Fruit fly (Drosophila melanogaster): Measurements from ENCODE around the gene CG2258.

The CG2258 gene

DNA sequence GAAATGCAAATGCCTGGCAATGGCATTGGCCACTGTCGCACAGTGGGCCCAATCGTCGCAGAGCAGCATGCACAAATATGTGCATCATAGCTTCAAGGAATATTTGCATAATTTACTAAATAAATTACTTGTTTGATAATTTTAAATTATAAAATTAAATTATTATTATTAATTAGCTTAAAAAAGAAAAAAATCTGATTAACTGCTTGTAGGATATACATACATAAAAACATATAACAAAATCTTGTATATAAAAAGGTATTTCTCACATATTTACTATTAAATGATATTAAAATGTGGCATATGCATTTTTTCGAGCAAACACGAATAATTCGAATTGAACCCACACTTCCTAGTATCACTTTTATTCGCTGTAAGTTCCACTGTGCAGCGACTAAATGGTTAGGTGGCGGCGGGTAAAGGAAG, 23.3 kb upstream of the CG2258 start (continued):
- TF ChIP-seq Dip2 (GFP tag; IDR thresholded peaks at IDR 0.05) (no peak), Kr (GFP tag; optimal IDR thresholded peaks at IDR 0.05) (no peak), CG11560 (tag; IDR thresholded peaks at IDR 0.05) (no peak), CG32772 (GFP tag; IDR thresholded peaks at IDR 0.05) (0 out of 2 replicates have a peak, but pooled peaks have one; percentile 32), Ptx1 (GFP tag; IDR thresholded peaks at IDR 0.05) (peak; percentile 72), CG12659 (GFP tag; optimal IDR thresholded peaks at IDR 0.05) (peak; percentile 28), Side (GFP tag; optimal IDR thresholded peaks at IDR 0.05) (no peak), Dref (GFP tag; IDR thresholded peaks at IDR 0.05) (no peak), Max (GFP tag; optimal IDR thresholded peaks at IDR 0.05) (peak; percentile 8), pita (GFP tag; optimal IDR thresholded peaks at IDR 0.05) (no peak), fd96Cb (tag; optimal IDR thresholded peaks at IDR 0.05) (peak; percentile 53), ato (GFP tag; IDR thresholded peaks at IDR 0.05; ENCODE audit: partially characterized antibody) (no peak), CG42726 (GFP tag; IDR thresholded peaks at IDR 0.05; ENCODE audit: partially characterized antibody) (no peak), D (optimal IDR thresholded peaks at IDR 0.05) (no peak), D (GFP tag; optimal IDR thresholded peaks at IDR 0.05) (peak; percentile 49), CG31365 (tag; optimal IDR thresholded peaks at IDR 0.05) (no peak), ewg (GFP tag; optimal IDR thresholded peaks at IDR 0.05) (peak; percentile 39), CrebB (tag; optimal IDR thresholded peaks at IDR 0.05) (no peak), CG18476 (GFP tag; optimal IDR thresholded peaks at IDR 0.05) (no peak), NfI (GFP tag; optimal IDR thresholded peaks at IDR 0.05) (peak; percentile 8), CG2129 (GFP tag; IDR thresholded peaks at IDR 0.05; ENCODE audit: partially characterized antibody) (no peak), Eip74EF (GFP tag; optimal IDR thresholded peaks at IDR 0.05) (peak in 1 of 2 experiments; percentile 69), CG11696 (GFP tag; IDR thresholded peaks at IDR 0.05) (no peak), bowl (GFP tag; IDR thresholded peaks at IDR 0.05) (no peak), tio (GFP tag; optimal IDR thresholded peaks at IDR 0.05) (no peak), luna (GFP tag; optimal IDR thresholded peaks at IDR 0.05) (no peak), CG6272 (GFP tag; IDR thresholded peaks at IDR 0.05) (0 out of 2 replicates have a peak, but pooled peaks have one; percentile 10), Trl (optimal IDR thresholded peaks at IDR 0.05) (no peak), Trl (GFP tag; optimal IDR thresholded peaks at IDR 0.05) (no peak), gcm (GFP tag; optimal IDR thresholded peaks at IDR 0.05) (peak; percentile 34), CG8388 (GFP tag; optimal IDR thresholded peaks at IDR 0.05) (peak; percentile 62), corto (GFP tag; optimal IDR thresholded peaks at IDR 0.05) (no peak), CG14710 (tag; optimal IDR thresholded peaks at IDR 0.05) (peak; percentile 55), E2f2 (GFP tag; IDR thresholded peaks at IDR 0.05) (peak; percentile 40; the same call in 1 of the 2 replicates), CG15073 (GFP tag; optimal IDR thresholded peaks at IDR 0.05) (no peak), CG3065 (GFP tag; optimal IDR thresholded peaks at IDR 0.05) (no peak), CG3995 (GFP tag; optimal IDR thresholded peaks at IDR 0.05) (no peak), Aef1 (GFP tag; IDR thresholded peaks at IDR 0.05) (peak; percentile 24; the same call in 1 of the 3 replicates), dm (GFP tag; optimal IDR thresholded peaks at IDR 0.05) (no peak), CG8359 (GFP tag; optimal IDR thresholded peaks at IDR 0.05; ENCODE audit: borderline replicate concordance) (no peak), CG30020 (tag; optimal IDR thresholded peaks at IDR 0.05) (peak; percentile 18), bcd (GFP tag; optimal IDR thresholded peaks at IDR 0.05) (peak; percentile 50), NC2α (GFP tag; optimal IDR thresholded peaks at IDR 0.05) (no peak), Nf-YC (tag; optimal IDR thresholded peaks at IDR 0.05) (peak; percentile 48), Mrtf (GFP tag; IDR thresholded peaks at IDR 0.05) (no peak), Nf-YA (GFP tag; IDR thresholded peaks at IDR 0.05) (no peak), ap (GFP tag; IDR thresholded peaks at IDR 0.05) (no peak), sens (GFP tag) (peak; percentile 63), Opbp (GFP tag; IDR thresholded peaks at IDR 0.05; ENCODE audit: partially characterized antibody) (no peak), BEAF-32 (GFP tag; optimal IDR thresholded peaks at IDR 0.05) (no peak), pho (GFP tag; optimal IDR thresholded peaks at IDR 0.05) (no peak)

Data from whole organism, embryonic.